Worm (Caenorhabditis elegans) whole organism, L3 larva: ENCODE measurements around the gene rpb-6.

Experiments used
- R02D3.7 ChIP-seq: fragments of 150-350 bp; optimal IDR thresholded peaks from 2 replicates; lab custom pipeline; 2014; ENCODE audit warnings: missing biosample characterization, missing genetic modification characterization
- ZK546.5 ChIP-seq: sonication (generic microtip); optimal IDR thresholded peaks from 2 replicates; lab custom pipeline; 2017; ENCODE audit warnings: missing biosample characterization, missing genetic modification characterization
- ama-1 ChIP-seq: fragments of 150-350 bp; optimal IDR thresholded peaks from 2 replicates; lab custom pipeline; 2018
- jun-1 ChIP-seq: fragments of 150-350 bp; optimal IDR thresholded peaks from 2 replicates; lab custom pipeline; 2014; ENCODE audit warnings: missing biosample characterization, missing genetic modification reagents, missing genetic modification characterization
- nhr-11 ChIP-seq: fragments of 150-350 bp; optimal IDR thresholded peaks from 2 replicates; lab custom pipeline; 2014; ENCODE audit warnings: missing biosample characterization, missing genetic modification characterization
- nhr-76 ChIP-seq: fragments of 150-350 bp; sonication (generic microtip); optimal IDR thresholded peaks from 5 replicates; lab custom pipeline; 2014; ENCODE audit warnings: missing biosample characterization, missing genetic modification characterization
- snpc-4 ChIP-seq: fragments of 150-350 bp; optimal IDR thresholded peaks from 2 replicates; lab custom pipeline; 2014; ENCODE audit warnings: missing biosample characterization, missing genetic modification characterization
- zag-1 ChIP-seq: fragments of 150-350 bp; optimal IDR thresholded peaks from 2 replicates; lab custom pipeline; 2014; ENCODE audit warnings: missing biosample characterization, missing genetic modification characterization

ce11 chrII:10531604-10532003 lies 47.6 kb upstream of the rpb-6 start:
- TF ChIP-seq jun-1 (tag; lab: Kevin White, UChicago) (no peak), ama-1 (lab: Kevin White, UChicago) (no peak), nhr-76 (tag; lab: Kevin White, UChicago) (no peak), snpc-4 (tag; lab: Kevin White, UChicago) (no peak), ZK546.5 (tag; lab: Kevin White, UChicago) (no peak), zag-1 (no peak), nhr-11 (tag; lab: Kevin White, UChicago) (no peak), R02D3.7 (tag; lab: Kevin White, UChicago) (no peak)
